Worm (Caenorhabditis elegans): ENCODE measurements around the gene sos-1.
"Not testable (repeated sequence)": the region's sequence is repeated elsewhere in the genome, so short reads cannot be mapped to it uniquely, and the experiment has no call there.

DNA sequence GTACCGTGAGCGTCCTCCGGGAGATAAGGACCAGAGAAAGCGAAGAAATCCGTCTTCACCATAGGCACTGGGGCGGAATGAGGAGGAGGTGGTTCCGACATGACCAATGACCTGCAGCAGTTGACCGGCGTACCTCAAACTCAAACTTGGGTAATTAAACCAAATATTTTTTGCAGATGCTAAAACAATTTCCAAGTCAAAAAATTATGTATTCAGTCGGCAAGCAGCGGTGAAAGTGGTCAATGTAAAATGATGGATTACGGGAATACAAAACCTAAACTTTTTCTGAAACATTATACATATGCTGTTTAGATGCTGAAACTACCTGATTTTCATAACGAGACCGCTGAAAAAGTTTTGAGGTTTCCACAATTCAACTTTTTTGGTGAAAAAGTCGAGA, 24.7 kb upstream of the sos-1 start, which contains the start of gene hpo-39:
- not testable (repeated sequence) for TF ChIP-seq hmg-4 (GFP tag; optimal IDR thresholded peaks at IDR 0.05); ama-1 (optimal IDR thresholded peaks at IDR 0.05); flt-1 (GFP tag; IDR thresholded peaks at IDR 0.05); B0310.2 (tag; optimal IDR thresholded peaks at IDR 0.05); hmbx-1 (tag; optimal IDR thresholded peaks at IDR 0.05); hnd-1 (tag; optimal IDR thresholded peaks at IDR 0.05); tbx-37 (GFP tag; conservative IDR thresholded peaks at IDR 0.05); tra-4 (tag; optimal IDR thresholded peaks at IDR 0.05); aly-1 (tag; optimal IDR thresholded peaks at IDR 0.05); sea-1 (GFP tag; conservative IDR thresholded peaks at IDR 0.05)

Data from whole organism, early embryonic.